Worm (Caenorhabditis elegans): Measurements from ENCODE around the gene osta-1.
A peak's percentile ranks its signal among the peaks of the same experiment; 100 is the strongest.

Gene osta-1

DNA sequence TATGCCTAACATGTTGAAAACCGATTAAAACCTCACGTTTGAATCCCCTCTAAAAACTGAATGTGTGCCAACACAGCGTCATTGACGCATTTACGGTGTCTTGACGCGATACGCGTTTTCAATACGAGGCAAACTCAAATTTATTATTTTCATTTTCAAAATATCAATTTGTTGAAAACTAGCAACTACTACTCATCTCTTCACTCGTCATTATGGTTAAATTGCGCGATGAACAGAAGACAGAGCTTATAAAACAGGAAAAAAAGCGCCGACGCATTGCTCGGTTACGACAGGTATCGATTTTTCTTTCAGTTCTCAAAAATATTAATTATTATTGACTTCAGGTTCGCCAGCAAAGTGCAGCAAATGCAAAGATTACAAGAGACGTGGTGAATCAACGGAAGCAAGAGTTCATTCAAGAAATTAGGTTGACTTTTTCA is 18.1 kb downstream of the osta-1 start, which contains the start of gene enee-1 (continued):
- TF ChIP-seq cebp-1 (GFP tag; IDR thresholded peaks at IDR 0.05) (no peak), cebp-1 (tag; optimal IDR thresholded peaks at IDR 0.05) (peak; percentile 60), F22D6.2 (tag; optimal IDR thresholded peaks at IDR 0.05) (no peak), madf-3 (GFP tag; IDR thresholded peaks at IDR 0.05) (peak; percentile 68; the same call in 1 of the 2 replicates), lin-40 (tag; optimal IDR thresholded peaks at IDR 0.05) (peak; percentile 82), ztf-18 (tag; optimal IDR thresholded peaks at IDR 0.05) (peak; percentile 94), F37B4.10 (GFP tag; IDR thresholded peaks at IDR 0.05) (no peak), dox-1 (GFP tag; IDR thresholded peaks at IDR 0.05) (peak; percentile 64; the same call in 1 of the 2 replicates), xnd-1 (tag; optimal IDR thresholded peaks at IDR 0.05) (no peak), let-607 (tag; optimal IDR thresholded peaks at IDR 0.05) (peak in 1 of 2 experiments; percentile 15), madf-6 (GFP tag; IDR thresholded peaks at IDR 0.05) (peak; percentile 11; the same call in 1 of the 2 replicates), snpc-4 (GFP tag; optimal IDR thresholded peaks at IDR 0.05) (no peak), snpc-4 (tag; optimal IDR thresholded peaks at IDR 0.05) (peak in 3 of 4 experiments; percentile 17 to 40 (median 24)), somi-1 (GFP tag; optimal IDR thresholded peaks at IDR 0.05) (no peak), lin-54 (GFP tag; optimal IDR thresholded peaks at IDR 0.05) (peak; percentile 90), ztf-6 (GFP tag; IDR thresholded peaks at IDR 0.05) (no peak), attf-5 (GFP tag; optimal IDR thresholded peaks at IDR 0.05) (no peak), hrde-1 (tag; optimal IDR thresholded peaks at IDR 0.05; ENCODE audit: borderline replicate concordance) (no peak), F52B5.7 (tag; optimal IDR thresholded peaks at IDR 0.05) (no peak), ekl-4 (GFP tag; IDR thresholded peaks at IDR 0.05) (0 out of 2 replicates have a peak, but pooled peaks have one; percentile 51), mcd-1 (GFP tag; IDR thresholded peaks at IDR 0.05) (peak; percentile 81)

DNA sequence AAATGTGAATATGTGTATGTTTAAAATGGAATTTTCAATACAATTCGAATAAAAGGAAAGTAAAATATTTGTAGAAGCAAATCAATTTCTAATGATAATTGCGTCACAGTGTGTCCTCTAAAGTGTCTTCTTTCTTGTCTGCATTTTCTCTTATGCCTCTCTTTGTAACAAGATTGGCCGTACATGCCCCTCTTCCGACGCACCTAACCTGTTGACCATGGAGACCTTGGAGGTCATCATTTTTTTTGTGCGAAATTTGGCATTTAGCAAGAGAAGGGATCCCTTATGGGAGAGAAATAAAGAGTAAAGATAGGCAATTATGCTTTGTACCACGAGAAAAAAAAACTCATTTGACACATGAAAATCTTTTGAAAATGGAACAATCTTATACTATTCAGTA is 21.8 kb downstream of the osta-1 start, which contains the start of gene F23F1.4:
Gene F23F1.4, minus strand, starts transcription at position 141 of the 400 bp plus-strand sequence.
- no peak for TF ChIP-seq B0261.1 (tag; optimal IDR thresholded peaks at IDR 0.05)
- no peak for TF ChIP-seq lir-1 (GFP tag; conservative IDR thresholded peaks at IDR 0.05)
- no peak for TF ChIP-seq ztf-22 (GFP tag; optimal IDR thresholded peaks at IDR 0.05)
- TF ChIP-seq B0019.2 (GFP tag; conservative IDR thresholded peaks at IDR 0.05), result no peak
- TF ChIP-seq Y53G8AR.9 (GFP tag; conservative IDR thresholded peaks at IDR 0.05), result no peak
- TF ChIP-seq ztf-3 (GFP tag; optimal IDR thresholded peaks at IDR 0.05), result no peak
- TF ChIP-seq let-607 (tag; optimal IDR thresholded peaks at IDR 0.05), result no peak
- no peak for TF ChIP-seq zim-3 (tag; optimal IDR thresholded peaks at IDR 0.05)
- TF ChIP-seq chd-7 (tag; optimal IDR thresholded peaks at IDR 0.05), result no peak
- no peak for TF ChIP-seq lin-35 (GFP tag; optimal IDR thresholded peaks at IDR 0.05)
- no peak for TF ChIP-seq snpc-4 (GFP tag; optimal IDR thresholded peaks at IDR 0.05)
- no peak for TF ChIP-seq snpc-4 (tag; optimal IDR thresholded peaks at IDR 0.05)
- TF ChIP-seq attf-6 (GFP tag; IDR thresholded peaks at IDR 0.05), result no peak
- no peak for TF ChIP-seq unc-130 (GFP tag; optimal IDR thresholded peaks at IDR 0.05)
- no peak for TF ChIP-seq B0336.3 (GFP tag; IDR thresholded peaks at IDR 0.05)
- no peak for TF ChIP-seq pbrm-1 (GFP tag; IDR thresholded peaks at IDR 0.05)

DNA sequence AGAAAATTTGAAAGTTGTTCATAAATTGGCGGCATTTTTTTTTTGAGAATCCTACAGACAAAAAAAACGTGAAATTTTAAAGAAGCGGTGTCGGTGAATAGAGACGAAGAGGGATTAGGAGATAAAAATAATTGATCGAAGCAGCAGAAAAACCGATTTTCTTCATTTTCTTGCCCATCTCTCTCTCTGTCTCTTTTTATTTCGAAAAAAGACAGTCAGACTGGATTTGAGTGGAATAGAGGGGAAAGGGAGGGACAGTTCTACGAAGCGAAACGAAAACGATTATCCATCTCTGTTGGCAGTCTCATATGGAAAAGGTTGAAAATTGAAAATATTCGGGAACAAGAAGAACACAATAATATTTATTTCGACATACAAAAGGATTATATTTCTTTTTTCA is 23.1 kb downstream of the osta-1 start:
- no peak for TF ChIP-seq akir-1 (GFP tag; optimal IDR thresholded peaks at IDR 0.05)
- TF ChIP-seq hlh-12 (tag; optimal IDR thresholded peaks at IDR 0.05), result no peak
- no peak for TF ChIP-seq ccch-3 (GFP tag; optimal IDR thresholded peaks at IDR 0.05)
- TF ChIP-seq hmg-20 (GFP tag; IDR thresholded peaks at IDR 0.05), result no peak
- no peak for TF ChIP-seq C06A6.2 (GFP tag; conservative IDR thresholded peaks at IDR 0.05)
- TF ChIP-seq mxl-1 (tag; optimal IDR thresholded peaks at IDR 0.05), result no peak
- no peak for TF ChIP-seq hlh-26 (GFP tag; conservative IDR thresholded peaks at IDR 0.05)
- TF ChIP-seq snpc-3.4 (tag; optimal IDR thresholded peaks at IDR 0.05), result no peak
- no peak for TF ChIP-seq bed-1 (GFP tag; IDR thresholded peaks at IDR 0.05)
- no peak for TF ChIP-seq sdz-38 (tag; optimal IDR thresholded peaks at IDR 0.05)
- TF ChIP-seq atf-7 (tag; optimal IDR thresholded peaks at IDR 0.05), result no peak
- TF ChIP-seq mcd-1 (GFP tag; IDR thresholded peaks at IDR 0.05), result no peak
- TF ChIP-seq lag-1 (GFP tag; IDR thresholded peaks at IDR 0.05), result no peak
- TF ChIP-seq snpc-4 (GFP tag; optimal IDR thresholded peaks at IDR 0.05), result no peak
- no peak for TF ChIP-seq snpc-4 (tag; optimal IDR thresholded peaks at IDR 0.05)
- TF ChIP-seq K12H6.12 (tag; optimal IDR thresholded peaks at IDR 0.05), result no peak
